Worm (Caenorhabditis elegans) whole organism, L4/young adult: ENCODE measurements around the gene fbxa-171.

Experiments used
- W03F9.2 ChIP-seq: fragments of 150-350 bp; optimal IDR thresholded peaks from 2 replicates; lab custom pipeline; 2014; ENCODE audit warnings: missing biosample characterization, missing genetic modification characterization
- dao-5 ChIP-seq: sonication (generic microtip); optimal IDR thresholded peaks from 2 replicates; lab custom pipeline; 2016; ENCODE audit warnings: missing genotype, missing genetic modification characterization, moderate library complexity, missing compliant biosample characterization
- him-1 ChIP-seq: sonication (generic microtip); optimal IDR thresholded peaks from 2 replicates; lab custom pipeline; 2016; ENCODE audit warnings: missing genotype, missing genetic modification reagents, missing genetic modification characterization, missing compliant biosample characterization

ce11 chrV:17558946-17559345, 6.9 kb downstream of the fbxa-171 start, which contains the start of gene fbxa-172:
- no peak for TF ChIP-seq him-1
- TF ChIP-seq W03F9.2 (tag; lab: Kevin White, UChicago): no peak
- no peak for TF ChIP-seq dao-5 (tag; lab: Kevin White, UChicago)
